Fruit fly (Drosophila melanogaster) whole organism, embryonic: Measurements from ENCODE around the gene CG31752.
A peak's percentile ranks its signal among the peaks of the same experiment; 100 is the strongest.

Source experiments
- Asciz ChIP-seq: fragments of 200-800 bp; sonication (Bioruptor generic); optimal IDR thresholded peaks from 2 replicates; lab custom pipeline; 2017; ENCODE audit warnings: missing biosample characterization, mild to moderate bottlenecking, missing genetic modification characterization, missing genetic modification reagents
- B-H1 ChIP-seq: fragments of 200-800 bp; sonication (Bioruptor generic); IDR thresholded peaks from 3 replicates; pipeline ENCODE4 v1.3.6; 2022; ENCODE audit warnings: missing biosample characterization, missing genetic modification characterization
- B-H2 ChIP-seq: fragments of 200-800 bp; sonication (Bioruptor generic); optimal IDR thresholded peaks from 2 replicates; lab custom pipeline; 2018; ENCODE audit warnings: missing biosample characterization, mild to moderate bottlenecking, missing genetic modification characterization
- CG10267 ChIP-seq: fragments of 200-800 bp; sonication (Bioruptor generic); optimal IDR thresholded peaks from 2 replicates; lab custom pipeline; 2018; ENCODE audit warnings: missing biosample characterization, mild to moderate bottlenecking, missing genetic modification characterization, moderate library complexity
- CG10366 ChIP-seq: fragments of 200-800 bp; sonication (Bioruptor generic); IDR thresholded peaks from 2 replicates; pipeline ENCODE4 v1.3.6; 2022; ENCODE audit warnings: missing biosample characterization, missing genetic modification characterization
- CG11093 ChIP-seq: fragments of 200-800 bp; sonication (Bioruptor generic); IDR thresholded peaks from 3 replicates; pipeline ENCODE4 v1.3.6; 2022; ENCODE audit warnings: missing biosample characterization, missing genetic modification characterization
- CG12299 ChIP-seq: fragments of 200-800 bp; sonication (Bioruptor generic); optimal IDR thresholded peaks from 2 replicates; lab custom pipeline; 2018; ENCODE audit warnings: missing biosample characterization, mild to moderate bottlenecking, missing genetic modification characterization
- CG12769 ChIP-seq: fragments of 200-800 bp; sonication (Bioruptor generic); optimal IDR thresholded peaks from 2 replicates; lab custom pipeline; 2019; ENCODE audit warnings: missing biosample characterization, mild to moderate bottlenecking, missing genetic modification characterization, moderate library complexity
- CG14860 ChIP-seq: fragments of 200-800 bp; sonication (Bioruptor generic); IDR thresholded peaks from 3 replicates; pipeline ENCODE4 v1.3.6; 2022; ENCODE audit warnings: missing biosample characterization, missing genetic modification characterization; ENCODE audit not compliant: partially characterized antibody
- CG1529 ChIP-seq: fragments of 200-800 bp; sonication (Bioruptor generic); optimal IDR thresholded peaks from 3 replicates; lab custom pipeline; 2018; ENCODE audit warnings: missing biosample characterization, missing genetic modification characterization
- CG16813 ChIP-seq: fragments of 200-800 bp; sonication (Bioruptor generic); IDR thresholded peaks from 3 replicates; pipeline ENCODE4 v1.3.6; 2022; ENCODE audit warnings: missing biosample characterization, missing genetic modification characterization; ENCODE audit not compliant: partially characterized antibody
- CG16815 ChIP-seq: fragments of 200-800 bp; sonication (Bioruptor generic); optimal IDR thresholded peaks from 3 replicates; lab custom pipeline; 2017; ENCODE audit warnings: missing biosample characterization, mild to moderate bottlenecking, missing genetic modification characterization
- CG2875 ChIP-seq: fragments of 200-800 bp; sonication (Bioruptor generic); optimal IDR thresholded peaks from 2 replicates; lab custom pipeline; 2017; ENCODE audit warnings: missing biosample characterization, mild to moderate bottlenecking, missing genetic modification characterization, missing genetic modification reagents
- CG31441 ChIP-seq: fragments of 200-800 bp; sonication (Bioruptor generic); IDR thresholded peaks from 2 replicates; pipeline ENCODE4 v1.3.6; 2022; ENCODE audit warnings: missing biosample characterization, missing genetic modification characterization
- CG34376 ChIP-seq: fragments of 200-800 bp; sonication (Bioruptor generic); optimal IDR thresholded peaks from 2 replicates; lab custom pipeline; 2018; ENCODE audit warnings: missing biosample characterization, mild to moderate bottlenecking, missing genetic modification characterization
- CG4282 ChIP-seq: fragments of 200-800 bp; sonication (Bioruptor generic); optimal IDR thresholded peaks from 2 replicates; lab custom pipeline; 2016; ENCODE audit warnings: missing biosample characterization, missing genetic modification characterization
- CG4404 ChIP-seq: fragments of 200-800 bp; sonication (Bioruptor generic); IDR thresholded peaks from 2 replicates; pipeline ENCODE4 v1.3.6; 2022; ENCODE audit warnings: missing biosample characterization, missing genetic modification characterization
- CG6813 ChIP-seq: fragments of 200-800 bp; sonication (Bioruptor generic); optimal IDR thresholded peaks from 2 replicates; lab custom pipeline; 2017; ENCODE audit warnings: missing biosample characterization, missing genetic modification characterization, mild to moderate bottlenecking, moderate library complexity, missing genetic modification reagents
- CG7372 ChIP-seq: fragments of 200-800 bp; sonication (Bioruptor generic); IDR thresholded peaks from 2 replicates; pipeline ENCODE4 v1.3.6; 2022; ENCODE audit warnings: missing biosample characterization, missing genetic modification characterization
- CG7963 ChIP-seq: fragments of 200-800 bp; sonication (Bioruptor generic); IDR thresholded peaks from 3 replicates; pipeline ENCODE4 v1.3.6; 2022; ENCODE audit warnings: missing biosample characterization, missing genetic modification characterization; ENCODE audit not compliant: partially characterized antibody
- CHES-1-like ChIP-seq: fragments of 200-800 bp; sonication (Bioruptor generic); optimal IDR thresholded peaks from 2 replicates; lab custom pipeline; 2016; ENCODE audit warnings: missing biosample characterization, missing genetic modification characterization
- CkIIα-i1 ChIP-seq: fragments of 200-800 bp; sonication (Bioruptor generic); IDR thresholded peaks from 2 replicates; pipeline ENCODE4 v1.3.6; 2022; ENCODE audit warnings: missing biosample characterization, missing genetic modification characterization
- Eip74EF ChIP-seq, 2 experiments: fragments of 200-800 bp in 1 of 2; fragments of >200 bp in 1 of 2; sonication (Bioruptor generic) in 1 of 2; optimal IDR thresholded peaks; 2 replicates each; lab custom pipeline; 2017 to 2019; ENCODE audit warnings: missing biosample characterization in 2 of 2, missing genetic modification characterization in 2 of 2, mild to moderate bottlenecking in 1 of 2, moderate library complexity in 1 of 2
- Elba2 ChIP-seq: fragments of 200-800 bp; sonication (Bioruptor generic); optimal IDR thresholded peaks from 3 replicates; lab custom pipeline; 2016; ENCODE audit warnings: missing biosample characterization, missing genetic modification characterization
- Ets65A ChIP-seq: fragments of 200-800 bp; sonication (Bioruptor generic); peaks from one replicate; lab custom pipeline; 2016; ENCODE audit warnings: missing biosample characterization, missing genetic modification characterization
- GATAe ChIP-seq: fragments of 200-800 bp; sonication (Bioruptor generic); conservative IDR thresholded peaks from 2 replicates; pipeline ENCODE4 v1.3.6; 2022; ENCODE audit warnings: missing biosample characterization, missing genetic modification characterization
- Gug ChIP-seq: fragments of 200-800 bp; sonication (Bioruptor generic); IDR thresholded peaks from 4 replicates; pipeline ENCODE4 v1.3.6; 2022; ENCODE audit warnings: missing biosample characterization, missing genetic modification characterization
- HLHmδ ChIP-seq: fragments of 200-800 bp; sonication (Bioruptor generic); optimal IDR thresholded peaks from 2 replicates; lab custom pipeline; 2018; ENCODE audit warnings: missing biosample characterization, mild to moderate bottlenecking, missing genetic modification characterization, moderate library complexity
- Hr78 ChIP-seq, 2 experiments: fragments of 200-800 bp in 1 of 2; fragments of >200 bp in 1 of 2; sonication (Bioruptor generic) in 1 of 2; optimal IDR thresholded peaks; 2 replicates each; lab custom pipeline; 2017 to 2019; ENCODE audit warnings: missing biosample characterization in 2 of 2, missing genetic modification characterization in 2 of 2, mild to moderate bottlenecking in 1 of 2, moderate library complexity in 1 of 2
- MESR4 ChIP-seq: fragments of 200-800 bp; sonication (Bioruptor generic); optimal IDR thresholded peaks from 2 replicates; lab custom pipeline; 2018; ENCODE audit warnings: missing biosample characterization, mild to moderate bottlenecking, missing genetic modification characterization, moderate library complexity
- Max ChIP-seq: fragments of 200-800 bp; sonication (Bioruptor generic); optimal IDR thresholded peaks from 2 replicates; lab custom pipeline; 2016; ENCODE audit warnings: missing biosample characterization, mild to moderate bottlenecking, missing genetic modification characterization
- Sry-δ ChIP-seq: fragments of 200-800 bp; sonication (Bioruptor generic); optimal IDR thresholded peaks from 2 replicates; lab custom pipeline; 2016; ENCODE audit warnings: missing biosample characterization, missing genetic modification characterization
- Ssrp ChIP-seq: fragments of 200-800 bp; sonication (Bioruptor generic); optimal IDR thresholded peaks from 2 replicates; lab custom pipeline; 2018; ENCODE audit warnings: missing biosample characterization, mild to moderate bottlenecking, missing genetic modification characterization, moderate library complexity
- Stat92E ChIP-seq, 3 experiments: fragments of >200 bp in 2 of 3; fragments of 200-800 bp in 1 of 3; sonication (Bioruptor generic) in 1 of 3; optimal IDR thresholded peaks; 2 replicates each; lab custom pipeline; 2017 to 2019; ENCODE audit warnings: missing biosample characterization in 3 of 3, missing genetic modification characterization in 3 of 3, mild to moderate bottlenecking in 1 of 3, moderate library complexity in 1 of 3
- Usf ChIP-seq: fragments of 200-800 bp; sonication (Bioruptor generic); optimal IDR thresholded peaks from 2 replicates; lab custom pipeline; 2017; ENCODE audit warnings: missing genotype, missing biosample characterization, missing genetic modification characterization
- cg ChIP-seq: fragments of 200-800 bp; sonication (Bioruptor generic); optimal IDR thresholded peaks from 3 replicates; lab custom pipeline; 2019; ENCODE audit warnings: missing biosample characterization, mild to moderate bottlenecking, missing genetic modification characterization, moderate library complexity
- croc ChIP-seq: fragments of 200-800 bp; sonication (Bioruptor generic); conservative IDR thresholded peaks from 3 replicates; pipeline ENCODE4 v1.3.6; 2022; ENCODE audit warnings: missing biosample characterization, missing genetic modification characterization
- da ChIP-seq: fragments of 200-800 bp; sonication (Bioruptor generic); optimal IDR thresholded peaks from 2 replicates; lab custom pipeline; 2016; ENCODE audit warnings: missing biosample characterization, missing genetic modification characterization
- dan ChIP-seq: fragments of 200-800 bp; sonication (Bioruptor generic); IDR thresholded peaks from 2 replicates; pipeline ENCODE4 v1.3.6; 2022; ENCODE audit warnings: missing biosample characterization, missing genetic modification characterization
- dmrt11E ChIP-seq: fragments of 200-800 bp; sonication (Bioruptor generic); optimal IDR thresholded peaks from 3 replicates; lab custom pipeline; 2018; ENCODE audit warnings: missing biosample characterization, mild to moderate bottlenecking, missing genetic modification characterization, moderate library complexity
- ftz-f1 ChIP-seq: fragments of 200-800 bp; sonication (Bioruptor generic); optimal IDR thresholded peaks from 2 replicates; lab custom pipeline; 2016; ENCODE audit warnings: missing biosample characterization, missing genetic modification characterization
- nerfin-1 ChIP-seq: fragments of 200-800 bp; sonication (Bioruptor generic); optimal IDR thresholded peaks from 3 replicates; lab custom pipeline; 2019; ENCODE audit warnings: missing biosample characterization, mild to moderate bottlenecking, missing genetic modification characterization, moderate library complexity
- prd ChIP-seq, 3 experiments: fragments of >200 bp in 2 of 3; fragments of 200-800 bp in 1 of 3; sonication (Bioruptor generic) in 1 of 3; optimal IDR thresholded peaks in 2 of 3; IDR thresholded peaks in 1 of 3; 2 replicates in 2 of 3; 3 replicates in 1 of 3; pipeline versions ENCODE4 v1.3.6 to Lab custom; 2017 to 2022; ENCODE audit warnings: missing biosample characterization in 1 of 3, missing genetic modification characterization in 1 of 3
- pzg ChIP-seq: fragments of 200-800 bp; sonication (Bioruptor generic); optimal IDR thresholded peaks from 3 replicates; lab custom pipeline; 2018; ENCODE audit warnings: missing biosample characterization, mild to moderate bottlenecking, missing genetic modification characterization, moderate library complexity
- salm ChIP-seq: fragments of 200-800 bp; sonication (Bioruptor generic); optimal IDR thresholded peaks from 2 replicates; lab custom pipeline; 2018; ENCODE audit warnings: missing biosample characterization, mild to moderate bottlenecking, missing genetic modification characterization
- sc ChIP-seq, 3 experiments: fragments of >200 bp in 2 of 3; fragments of 200-800 bp in 1 of 3; sonication (Bioruptor generic) in 1 of 3; optimal IDR thresholded peaks; 2 replicates in 2 of 3; 3 replicates in 1 of 3; lab custom pipeline; 2017; ENCODE audit warnings: mild to moderate bottlenecking in 1 of 3, missing biosample characterization in 1 of 3, missing genetic modification characterization in 1 of 3, missing genetic modification reagents in 1 of 3
- unc-4 ChIP-seq: fragments of 200-800 bp; sonication (Bioruptor generic); IDR thresholded peaks from 2 replicates; pipeline ENCODE4 v1.3.6; 2022; ENCODE audit warnings: missing biosample characterization, missing genetic modification characterization; ENCODE audit not compliant: partially characterized antibody
- zen2 ChIP-seq: fragments of 200-800 bp; sonication (Bioruptor generic); IDR thresholded peaks from 3 replicates; pipeline ENCODE4 v1.3.6; 2022; ENCODE audit warnings: missing biosample characterization, missing genetic modification characterization; ENCODE audit not compliant: partially characterized antibody

The CG31752 gene

DNA sequence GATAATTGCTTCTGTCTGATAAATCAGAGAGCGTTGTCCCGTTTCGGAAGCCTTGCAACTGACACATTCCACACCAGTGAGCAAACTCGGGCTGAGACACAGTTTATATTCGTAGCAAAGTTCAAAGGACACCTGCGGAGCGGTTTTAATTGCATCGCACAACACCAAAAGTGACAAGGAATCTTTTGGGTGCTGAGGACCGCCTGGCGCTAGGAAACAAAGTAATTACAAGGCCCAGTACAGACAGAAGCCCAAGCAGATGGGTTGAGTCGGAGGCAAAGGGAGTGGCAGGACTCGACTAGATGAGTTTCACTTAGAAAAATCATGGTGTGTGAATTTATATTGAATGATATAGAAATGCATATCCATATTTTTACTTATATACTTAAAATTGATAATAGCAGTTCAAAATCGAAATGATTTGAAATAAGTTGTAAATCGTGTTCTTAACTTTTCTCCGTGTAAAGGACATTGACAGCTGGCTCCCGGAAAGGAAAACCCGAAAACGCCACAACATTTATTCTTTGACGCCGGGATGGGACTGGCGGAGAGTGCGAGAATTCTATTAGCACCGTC lies 32.3 kb downstream of the CG31752 start (continued):
- TF ChIP-seq CG14860 (GFP tag; lab: Robert Waterston, UW): no peak
- TF ChIP-seq MESR4: no peak
- no peak for TF ChIP-seq CG12299 (tag; lab: Kevin White, UChicago)
- TF ChIP-seq Hr78 (GFP tag; optimal IDR thresholded peaks at IDR 0.05; lab: Kevin White, UChicago): no peak
- no peak for TF ChIP-seq Elba2 (GFP tag; lab: Kevin White, UChicago)
- no peak for TF ChIP-seq CG12769 (tag; lab: Kevin White, UChicago)
- TF ChIP-seq CG7963: no peak
- no peak for TF ChIP-seq B-H2
- no peak for TF ChIP-seq CkIIα-i1
- TF ChIP-seq CG7372 (GFP tag; lab: Robert Waterston, UW): no peak
- TF ChIP-seq dmrt11E (tag; lab: Kevin White, UChicago): peak; percentile 58
- TF ChIP-seq CG10366 (GFP tag; lab: Robert Waterston, UW): no peak
- TF ChIP-seq sc (optimal IDR thresholded peaks at IDR 0.05; lab: Kevin White, UChicago): no peak
- TF ChIP-seq sc (GFP tag; optimal IDR thresholded peaks at IDR 0.05; lab: Kevin White, UChicago): no peak
- no peak for TF ChIP-seq pzg
- no peak for TF ChIP-seq CG6813 (GFP tag; lab: Kevin White, UChicago)
- TF ChIP-seq dan (GFP tag; lab: Robert Waterston, UW): no peak
- no peak for TF ChIP-seq nerfin-1 (tag; lab: Kevin White, UChicago)
- TF ChIP-seq croc: no peak
- no peak for TF ChIP-seq salm (tag; lab: Kevin White, UChicago)
- TF ChIP-seq Ets65A (GFP tag; lab: Kevin White, UChicago): peak; percentile 35
- no peak for TF ChIP-seq HLHmδ (GFP tag; lab: Kevin White, UChicago)
- TF ChIP-seq unc-4 (GFP tag; lab: Robert Waterston, UW): no peak
- TF ChIP-seq Asciz (GFP tag; lab: Kevin White, UChicago): no peak
- TF ChIP-seq ftz-f1 (GFP tag; lab: Kevin White, UChicago): no peak
- no peak for TF ChIP-seq Eip74EF (GFP tag; optimal IDR thresholded peaks at IDR 0.05; lab: Kevin White, UChicago)
- no peak for TF ChIP-seq CG2875
- no peak for TF ChIP-seq B-H1
- TF ChIP-seq CG4404 (GFP tag; lab: Robert Waterston, UW): no peak
- TF ChIP-seq CHES-1-like (GFP tag; lab: Kevin White, UChicago): no peak
- TF ChIP-seq CG1529 (GFP tag; lab: Kevin White, UChicago): no peak
- no peak for TF ChIP-seq Max
- TF ChIP-seq CG4282 (GFP tag; lab: Kevin White, UChicago): no peak
- no peak for TF ChIP-seq CG34376 (GFP tag; lab: Kevin White, UChicago)
- no peak for TF ChIP-seq zen2 (GFP tag; lab: Robert Waterston, UW)
- TF ChIP-seq Gug (GFP tag; lab: Robert Waterston, UW): no peak
- no peak for TF ChIP-seq CG16813 (GFP tag; lab: Robert Waterston, UW)
- no peak for TF ChIP-seq CG11093 (GFP tag; lab: Robert Waterston, UW)
- TF ChIP-seq Stat92E (GFP tag; optimal IDR thresholded peaks at IDR 0.05; lab: Kevin White, UChicago): no peak
- TF ChIP-seq GATAe: no peak
- peak; percentile 1 for TF ChIP-seq Ssrp
- TF ChIP-seq cg: no peak
- TF ChIP-seq CG16815 (GFP tag; lab: Kevin White, UChicago): no peak
- TF ChIP-seq prd (optimal IDR thresholded peaks at IDR 0.05; lab: Kevin White, UChicago): no peak
- peak; percentile 87 for TF ChIP-seq prd (GFP tag; IDR thresholded peaks at IDR 0.05; lab: Robert Waterston, UW)
- TF ChIP-seq CG31441 (GFP tag; lab: Robert Waterston, UW): 0 out of 2 replicates have a peak, but pooled peaks have one; percentile 32
- TF ChIP-seq CG10267 (tag; lab: Kevin White, UChicago): peak; percentile 20
- TF ChIP-seq Sry-δ (GFP tag; lab: Kevin White, UChicago): no peak
- TF ChIP-seq Usf (GFP tag; lab: Kevin White, UChicago): no peak
- TF ChIP-seq da (GFP tag; lab: Kevin White, UChicago): no peak
